Fruit fly (Drosophila melanogaster) whole organism, embryonic: ENCODE results near the gene nenya.
A peak's percentile ranks its signal among the peaks of the same experiment; 100 is the strongest.

ENCODE experiments used
- Antp ChIP-seq: fragments of 200-800 bp; sonication (Bioruptor generic); optimal IDR thresholded peaks from 3 replicates; lab custom pipeline; 2016; ENCODE audit warnings: missing biosample characterization, missing genetic modification characterization
- CG10543 ChIP-seq: fragments of 200-800 bp; sonication (Bioruptor generic); optimal IDR thresholded peaks from 3 replicates; lab custom pipeline; 2017; ENCODE audit warnings: missing biosample characterization, mild to moderate bottlenecking, missing genetic modification characterization, moderate library complexity
- CG11398 ChIP-seq: fragments of 200-800 bp; sonication (Bioruptor generic); optimal IDR thresholded peaks from 2 replicates; lab custom pipeline; 2016; ENCODE audit warnings: missing biosample characterization, missing genetic modification characterization
- CG11696 ChIP-seq: fragments of 200-800 bp; sonication (Bioruptor generic); IDR thresholded peaks from 2 replicates; pipeline ENCODE4 v1.3.6; 2022; ENCODE audit warnings: missing biosample characterization, missing genetic modification characterization
- CG12236 ChIP-seq: fragments of 200-800 bp; sonication (Bioruptor generic); optimal IDR thresholded peaks from 2 replicates; lab custom pipeline; 2016; ENCODE audit warnings: missing biosample characterization, missing genetic modification characterization
- CG14860 ChIP-seq: fragments of 200-800 bp; sonication (Bioruptor generic); IDR thresholded peaks from 3 replicates; pipeline ENCODE4 v1.3.6; 2022; ENCODE audit warnings: missing biosample characterization, missing genetic modification characterization; ENCODE audit not compliant: partially characterized antibody
- CG14965 ChIP-seq: fragments of 200-800 bp; sonication (Bioruptor generic); optimal IDR thresholded peaks from 2 replicates; lab custom pipeline; 2016; ENCODE audit warnings: missing biosample characterization, missing genetic modification characterization, borderline replicate concordance
- CG15269 ChIP-seq: fragments of 200-800 bp; sonication (Bioruptor generic); optimal IDR thresholded peaks from 2 replicates; lab custom pipeline; 2018; ENCODE audit warnings: missing biosample characterization, mild to moderate bottlenecking, missing genetic modification characterization, moderate library complexity
- CG15479 ChIP-seq: fragments of 200-800 bp; sonication (Bioruptor generic); optimal IDR thresholded peaks from 3 replicates; lab custom pipeline; 2019; ENCODE audit warnings: missing biosample characterization, mild to moderate bottlenecking, missing genetic modification characterization, moderate library complexity
- CG17912 ChIP-seq: fragments of 200-800 bp; sonication (Bioruptor generic); optimal IDR thresholded peaks from 2 replicates; lab custom pipeline; 2018; ENCODE audit warnings: missing biosample characterization, mild to moderate bottlenecking, missing genetic modification characterization
- CG2116 ChIP-seq: fragments of 200-800 bp; sonication (Bioruptor generic); optimal IDR thresholded peaks from 3 replicates; lab custom pipeline; 2018; ENCODE audit warnings: missing biosample characterization, mild to moderate bottlenecking, missing genetic modification characterization
- CG2889 ChIP-seq: fragments of 200-800 bp; sonication (Bioruptor generic); IDR thresholded peaks from 3 replicates; pipeline ENCODE4 v1.3.6; 2022; ENCODE audit warnings: missing biosample characterization, missing genetic modification characterization
- CG31388 ChIP-seq: fragments of 200-800 bp; sonication (Bioruptor generic); optimal IDR thresholded peaks from 2 replicates; lab custom pipeline; 2016; ENCODE audit warnings: missing biosample characterization, missing genetic modification characterization
- CG32532 ChIP-seq: fragments of 200-800 bp; sonication (Bioruptor generic); IDR thresholded peaks from 2 replicates; pipeline ENCODE4 v1.3.6; 2022; ENCODE audit warnings: missing biosample characterization, missing genetic modification characterization
- CG34376 ChIP-seq: fragments of 200-800 bp; sonication (Bioruptor generic); optimal IDR thresholded peaks from 2 replicates; lab custom pipeline; 2018; ENCODE audit warnings: missing biosample characterization, mild to moderate bottlenecking, missing genetic modification characterization
- CG34422 ChIP-seq: fragments of 200-800 bp; sonication (Bioruptor generic); IDR thresholded peaks from 3 replicates; pipeline ENCODE4 v1.3.6; 2022; ENCODE audit warnings: missing biosample characterization, missing genetic modification characterization
- CG3838 ChIP-seq: fragments of 200-800 bp; sonication (Bioruptor generic); optimal IDR thresholded peaks from 3 replicates; lab custom pipeline; 2016; ENCODE audit warnings: missing biosample characterization, missing genetic modification characterization
- CG42726 ChIP-seq: fragments of 200-800 bp; sonication (Bioruptor generic); IDR thresholded peaks from 2 replicates; pipeline ENCODE4 v1.3.6; 2022; ENCODE audit warnings: missing biosample characterization, missing genetic modification characterization; ENCODE audit not compliant: partially characterized antibody
- CG6813 ChIP-seq: fragments of 200-800 bp; sonication (Bioruptor generic); optimal IDR thresholded peaks from 2 replicates; lab custom pipeline; 2017; ENCODE audit warnings: missing biosample characterization, missing genetic modification characterization, mild to moderate bottlenecking, moderate library complexity, missing genetic modification reagents
- CG9727 ChIP-seq: fragments of 200-800 bp; sonication (Bioruptor generic); optimal IDR thresholded peaks from 3 replicates; lab custom pipeline; 2017; ENCODE audit warnings: missing biosample characterization, mild to moderate bottlenecking, missing genetic modification characterization
- CTCF ChIP-seq: fragments of 200-800 bp; sonication (Bioruptor generic); optimal IDR thresholded peaks from 2 replicates; lab custom pipeline; 2017; ENCODE audit warnings: missing biosample characterization, mild to moderate bottlenecking, missing genetic modification characterization, moderate library complexity
- Elba2 ChIP-seq: fragments of 200-800 bp; sonication (Bioruptor generic); optimal IDR thresholded peaks from 3 replicates; lab custom pipeline; 2016; ENCODE audit warnings: missing biosample characterization, missing genetic modification characterization
- Ets65A ChIP-seq: fragments of 200-800 bp; sonication (Bioruptor generic); peaks from one replicate; lab custom pipeline; 2016; ENCODE audit warnings: missing biosample characterization, missing genetic modification characterization
- HLH3B ChIP-seq: fragments of 200-800 bp; sonication (Bioruptor generic); IDR thresholded peaks from 2 replicates; pipeline ENCODE4 v1.3.6; 2022; ENCODE audit warnings: missing biosample characterization, missing genetic modification characterization
- Lpt ChIP-seq: fragments of >200 bp; optimal IDR thresholded peaks from 2 replicates; lab custom pipeline; 2018; ENCODE audit warnings: missing biosample characterization, missing genetic modification characterization
- Nf-YB ChIP-seq: fragments of 200-800 bp; sonication (Bioruptor generic); optimal IDR thresholded peaks from 3 replicates; lab custom pipeline; 2019; ENCODE audit warnings: missing biosample characterization, mild to moderate bottlenecking, missing genetic modification characterization, moderate library complexity
- Oli ChIP-seq: fragments of 200-800 bp; sonication (Bioruptor generic); optimal IDR thresholded peaks from 2 replicates; lab custom pipeline; 2018; ENCODE audit warnings: missing biosample characterization, mild to moderate bottlenecking, missing genetic modification characterization, moderate library complexity
- Ptx1 ChIP-seq: fragments of 200-800 bp; sonication (Bioruptor generic); IDR thresholded peaks from 2 replicates; pipeline ENCODE4 v1.3.6; 2022; ENCODE audit warnings: missing biosample characterization, missing genetic modification characterization
- Side ChIP-seq: fragments of 200-800 bp; sonication (Bioruptor generic); optimal IDR thresholded peaks from 2 replicates; lab custom pipeline; 2016; ENCODE audit warnings: missing biosample characterization, missing genetic modification characterization
- Xbp1 ChIP-seq: fragments of 200-800 bp; sonication (Bioruptor generic); optimal IDR thresholded peaks from 3 replicates; lab custom pipeline; 2016; ENCODE audit warnings: missing biosample characterization, mild to moderate bottlenecking, missing genetic modification characterization
- abd-A ChIP-seq: fragments of 200-800 bp; sonication (Bioruptor generic); optimal IDR thresholded peaks from 3 replicates; lab custom pipeline; 2019; ENCODE audit warnings: missing biosample characterization, mild to moderate bottlenecking, missing genetic modification characterization, moderate library complexity
- ara ChIP-seq: fragments of 200-800 bp; sonication (Bioruptor generic); IDR thresholded peaks from 2 replicates; pipeline ENCODE4 v1.3.6; 2022; ENCODE audit warnings: missing biosample characterization, missing genetic modification characterization
- bbx ChIP-seq: fragments of 200-800 bp; sonication (Bioruptor generic); IDR thresholded peaks from 2 replicates; pipeline ENCODE4 v1.3.6; 2022; ENCODE audit warnings: missing biosample characterization, missing genetic modification characterization; ENCODE audit not compliant: partially characterized antibody
- bsh ChIP-seq, 2 experiments: fragments of 200-800 bp; sonication (Bioruptor generic); optimal IDR thresholded peaks; 2 replicates each; lab custom pipeline; 2017 to 2018; ENCODE audit warnings: mild to moderate bottlenecking in 2 of 2, missing biosample characterization in 2 of 2, missing genetic modification characterization in 2 of 2, moderate library complexity in 1 of 2
- btn ChIP-seq: fragments of 200-800 bp; sonication (Bioruptor generic); optimal IDR thresholded peaks from 2 replicates; lab custom pipeline; 2016; ENCODE audit warnings: missing biosample characterization, missing genetic modification characterization
- dimm ChIP-seq: fragments of 200-800 bp; sonication (Bioruptor generic); IDR thresholded peaks from 2 replicates; pipeline ENCODE4 v1.3.6; 2022; ENCODE audit warnings: missing biosample characterization, missing genetic modification characterization
- esg ChIP-seq: fragments of 200-800 bp; sonication (Bioruptor generic); conservative IDR thresholded peaks from 2 replicates; pipeline ENCODE4 v1.3.6; 2022; ENCODE audit warnings: missing biosample characterization, missing genetic modification characterization
- fd102C ChIP-seq: fragments of 200-800 bp; sonication (Bioruptor generic); optimal IDR thresholded peaks from 2 replicates; lab custom pipeline; 2018; ENCODE audit warnings: missing biosample characterization, mild to moderate bottlenecking, missing genetic modification characterization, moderate library complexity
- gcm2 ChIP-seq: fragments of 200-800 bp; sonication (Bioruptor generic); optimal IDR thresholded peaks from 2 replicates; lab custom pipeline; 2016; ENCODE audit warnings: missing biosample characterization, missing genetic modification characterization
- kay ChIP-seq: fragments of 200-800 bp; sonication (Bioruptor generic); optimal IDR thresholded peaks from 2 replicates; lab custom pipeline; 2016; ENCODE audit warnings: missing biosample characterization, missing genetic modification characterization
- klu ChIP-seq: fragments of 200-800 bp; sonication (Bioruptor generic); IDR thresholded peaks from 2 replicates; pipeline ENCODE4 v1.3.6; 2022; ENCODE audit warnings: missing biosample characterization, missing genetic modification characterization
- pnt ChIP-seq: fragments of 200-800 bp; sonication (Bioruptor generic); optimal IDR thresholded peaks from 3 replicates; lab custom pipeline; 2016; ENCODE audit warnings: missing biosample characterization, missing genetic modification characterization
- run ChIP-seq: fragments of 200-800 bp; sonication (Bioruptor generic); optimal IDR thresholded peaks from 3 replicates; lab custom pipeline; 2018; ENCODE audit warnings: missing biosample characterization, mild to moderate bottlenecking, missing genetic modification characterization
- salm ChIP-seq: fragments of 200-800 bp; sonication (Bioruptor generic); optimal IDR thresholded peaks from 2 replicates; lab custom pipeline; 2018; ENCODE audit warnings: missing biosample characterization, mild to moderate bottlenecking, missing genetic modification characterization
- sim ChIP-seq: fragments of 200-800 bp; sonication (Bioruptor generic); IDR thresholded peaks from 2 replicates; pipeline ENCODE4 v1.3.6; 2022; ENCODE audit warnings: missing biosample characterization, missing genetic modification characterization
- tgo ChIP-seq: fragments of 200-800 bp; sonication (Bioruptor generic); IDR thresholded peaks from 3 replicates; pipeline ENCODE4 v1.3.6; 2022; ENCODE audit warnings: missing biosample characterization, missing genetic modification characterization
- tio ChIP-seq: fragments of 200-800 bp; sonication (Bioruptor generic); optimal IDR thresholded peaks from 2 replicates; lab custom pipeline; 2017; ENCODE audit warnings: missing biosample characterization, missing genetic modification characterization, inconsistent platforms
- ttk ChIP-seq: fragments of 200-800 bp; sonication (Bioruptor generic); IDR thresholded peaks from 2 replicates; pipeline ENCODE4 v2.1.2; 2022; ENCODE audit warnings: missing biosample characterization, missing genetic modification characterization
- vfl ChIP-seq: fragments of 200-800 bp; sonication (Bioruptor generic); optimal IDR thresholded peaks from 2 replicates; lab custom pipeline; 2016; ENCODE audit warnings: missing biosample characterization, missing genetic modification characterization
- vnd ChIP-seq: fragments of 200-800 bp; sonication (Bioruptor generic); IDR thresholded peaks from 3 replicates; pipeline ENCODE4 v1.3.6; 2022; ENCODE audit warnings: missing biosample characterization, missing genetic modification characterization; ENCODE audit not compliant: partially characterized antibody
- zfh1 ChIP-seq: fragments of 200-800 bp; sonication (Bioruptor generic); IDR thresholded peaks from 3 replicates; pipeline ENCODE4 v1.3.6; 2022; ENCODE audit warnings: missing biosample characterization, missing genetic modification characterization

nenya gene

dm6 chr3R:27948421-27948906 lies 20.5 kb upstream of the nenya start, which contains the start of gene Gp93 (continued):
- TF ChIP-seq sim (GFP tag; lab: Robert Waterston, UW) (no peak), dimm (GFP tag; lab: Robert Waterston, UW) (peak; percentile 16; the same call in 1 of the 2 replicates), CG34422 (peak; percentile 96; the same call in 2 of the 3 replicates), CG6813 (GFP tag; lab: Kevin White, UChicago) (no peak), bsh (GFP tag; optimal IDR thresholded peaks at IDR 0.05; lab: Kevin White, UChicago) (peak; percentile 20 to 53), Xbp1 (GFP tag; lab: Kevin White, UChicago) (peak; percentile 98), vfl (GFP tag; lab: Kevin White, UChicago) (no peak), ttk (GFP tag; lab: Robert Waterston, UW) (peak; percentile 55; the same call in 1 of the 2 replicates), tgo (GFP tag; lab: Robert Waterston, UW) (peak; percentile 71; the same call in 2 of the 3 replicates), Ptx1 (GFP tag; lab: Robert Waterston, UW) (peak; percentile 73; the same call in 1 of the 2 replicates), pnt (GFP tag; lab: Kevin White, UChicago) (no peak), Lpt (GFP tag; lab: Kevin White, UChicago) (no peak), CG3838 (no peak), CG31388 (GFP tag; lab: Kevin White, UChicago) (no peak), Antp (GFP tag; lab: Kevin White, UChicago) (peak; percentile 21), zfh1 (peak; percentile 74; the same call in 2 of the 3 replicates), CG9727 (GFP tag; lab: Kevin White, UChicago) (peak; percentile 52), klu (GFP tag; lab: Robert Waterston, UW) (peak; percentile 19; the same call in 1 of the 2 replicates), Ets65A (GFP tag; lab: Kevin White, UChicago) (peak; percentile 72), CG11696 (GFP tag; lab: Robert Waterston, UW) (peak; percentile 100), CG11398 (no peak), CG42726 (GFP tag; lab: Robert Waterston, UW) (peak; percentile 57; the same call in 1 of the 2 replicates), CG17912 (GFP tag; lab: Kevin White, UChicago) (no peak), kay (no peak), CG12236 (no peak), CG2889 (GFP tag; lab: Robert Waterston, UW) (no peak), Side (GFP tag; lab: Kevin White, UChicago) (no peak), CG32532 (peak; percentile 80), salm (tag; lab: Kevin White, UChicago) (no peak), ara (GFP tag; lab: Robert Waterston, UW) (peak; percentile 68), CG15479 (no peak), bbx (GFP tag; lab: Robert Waterston, UW) (peak; percentile 57), run (tag; lab: Kevin White, UChicago) (no peak), CG34376 (GFP tag; lab: Kevin White, UChicago) (peak; percentile 70), abd-A (tag; lab: Kevin White, UChicago) (no peak), CTCF (GFP tag; lab: Kevin White, UChicago) (no peak), fd102C (GFP tag; lab: Kevin White, UChicago) (no peak), gcm2 (GFP tag; lab: Kevin White, UChicago) (no peak), esg (peak; percentile 32; the same call in 1 of the 2 replicates), Nf-YB (GFP tag; lab: Kevin White, UChicago) (peak; percentile 16), HLH3B (peak; percentile 49), CG10543 (peak; percentile 8), btn (GFP tag; lab: Kevin White, UChicago) (no peak), vnd (no peak), Elba2 (GFP tag; lab: Kevin White, UChicago) (peak; percentile 6), CG15269 (tag; lab: Kevin White, UChicago) (no peak), CG2116 (peak; percentile 54), Oli (tag; lab: Kevin White, UChicago) (peak; percentile 62), CG14860 (GFP tag; lab: Robert Waterston, UW) (no peak), tio (GFP tag; lab: Kevin White, UChicago) (no peak), CG14965 (GFP tag; lab: Kevin White, UChicago) (no peak)
